Worm (Caenorhabditis elegans) whole organism, young adult: Measurements from ENCODE around the gene T22E5.1.

Source experiments
- C17E4.6 ChIP-seq: fragments of 200-800 bp; sonication (Bioruptor generic); IDR thresholded peaks from 2 replicates; pipeline ENCODE4 v1.3.6; 2022; ENCODE audit warnings: missing genetic modification reagents, missing genetic modification characterization, missing compliant biosample characterization
- D2030.7 ChIP-seq: fragments of 200-800 bp; sonication (Bioruptor generic); IDR thresholded peaks from 2 replicates; pipeline ENCODE4 v1.3.6; 2022; ENCODE audit warnings: missing genetic modification reagents, missing genetic modification characterization, missing compliant biosample characterization
- F37B4.10 ChIP-seq: fragments of 200-800 bp; sonication (Bioruptor generic); IDR thresholded peaks from 2 replicates; pipeline ENCODE4 v1.3.6; 2022; ENCODE audit warnings: missing genetic modification characterization, missing compliant biosample characterization
- F52B5.7 ChIP-seq: sonication (generic microtip); optimal IDR thresholded peaks from 2 replicates; lab custom pipeline; 2016; ENCODE audit warnings: mild to moderate bottlenecking, missing genetic modification characterization, missing compliant biosample characterization
- K11D2.4 ChIP-seq: fragments of 200-800 bp; sonication (Bioruptor generic); IDR thresholded peaks from 2 replicates; pipeline ENCODE4 v1.3.6; 2022; ENCODE audit warnings: missing genetic modification reagents, missing genetic modification characterization, missing compliant biosample characterization
- K12H6.12 ChIP-seq: fragments of 200-800 bp; sonication (Bioruptor generic); optimal IDR thresholded peaks from 2 replicates; lab custom pipeline; 2018; ENCODE audit warnings: mild to moderate bottlenecking, missing genetic modification characterization, missing compliant biosample characterization
- Y53G8AR.9 ChIP-seq: fragments of 200-800 bp; sonication (Bioruptor generic); conservative IDR thresholded peaks from 2 replicates; pipeline ENCODE4 v1.3.6; 2022; ENCODE audit warnings: missing genetic modification reagents, missing genetic modification characterization, missing compliant biosample characterization
- Y56A3A.18 ChIP-seq: fragments of 200-800 bp; sonication (Bioruptor generic); IDR thresholded peaks from 2 replicates; pipeline ENCODE4 v1.3.6; 2022; ENCODE audit warnings: missing genetic modification reagents, missing genetic modification characterization, missing compliant biosample characterization
- ZK185.1 ChIP-seq: sonication (generic microtip); optimal IDR thresholded peaks from 2 replicates; lab custom pipeline; 2016; ENCODE audit warnings: mild to moderate bottlenecking, missing genetic modification characterization, missing compliant biosample characterization; ENCODE audit not compliant: poor library complexity, severe bottlenecking
- atf-7 ChIP-seq: sonication (generic microtip); optimal IDR thresholded peaks from 2 replicates; lab custom pipeline; 2017; ENCODE audit warnings: mild to moderate bottlenecking, missing genetic modification characterization, missing compliant biosample characterization
- athp-1 ChIP-seq: sonication (generic microtip); optimal IDR thresholded peaks from 2 replicates; lab custom pipeline; 2017; ENCODE audit warnings: mild to moderate bottlenecking, missing genetic modification characterization, missing compliant biosample characterization
- ccch-3 ChIP-seq: fragments of 200-800 bp; sonication (Bioruptor generic); optimal IDR thresholded peaks from 2 replicates; lab custom pipeline; 2018; ENCODE audit warnings: mild to moderate bottlenecking, missing genetic modification characterization, missing compliant biosample characterization
- ceh-100 ChIP-seq: fragments of 200-800 bp; sonication (Bioruptor generic); IDR thresholded peaks from 2 replicates; pipeline ENCODE4 v1.3.6; 2022; ENCODE audit warnings: missing genetic modification reagents, missing genetic modification characterization, missing compliant biosample characterization
- ceh-58 ChIP-seq: fragments of 200-800 bp; sonication (Bioruptor generic); IDR thresholded peaks from 2 replicates; pipeline ENCODE4 v1.3.6; 2022; ENCODE audit warnings: missing genetic modification characterization, missing compliant biosample characterization
- dox-1 ChIP-seq: fragments of 200-800 bp; sonication (Bioruptor generic); IDR thresholded peaks from 2 replicates; pipeline ENCODE4 v1.3.6; 2022; ENCODE audit warnings: missing genetic modification reagents, missing genetic modification characterization, missing compliant biosample characterization
- dpff-1 ChIP-seq: sonication (generic microtip); optimal IDR thresholded peaks from 2 replicates; lab custom pipeline; 2017; ENCODE audit warnings: mild to moderate bottlenecking, missing genetic modification characterization, missing compliant biosample characterization
- egl-44 ChIP-seq: fragments of 200-800 bp; sonication (Bioruptor generic); IDR thresholded peaks from 2 replicates; pipeline ENCODE4 v1.3.6; 2022; ENCODE audit warnings: missing genetic modification reagents, missing genetic modification characterization, missing compliant biosample characterization
- ets-4 ChIP-seq: fragments of 200-800 bp; sonication (Bioruptor generic); optimal IDR thresholded peaks from 2 replicates; lab custom pipeline; 2018; ENCODE audit warnings: mild to moderate bottlenecking, missing genetic modification characterization, missing compliant biosample characterization
- gei-17 ChIP-seq: fragments of 200-800 bp; sonication (Bioruptor generic); optimal IDR thresholded peaks from 2 replicates; lab custom pipeline; 2018; ENCODE audit warnings: mild to moderate bottlenecking, missing genetic modification characterization, missing compliant biosample characterization
- hlh-12 ChIP-seq: sonication (generic microtip); optimal IDR thresholded peaks from 2 replicates; lab custom pipeline; 2016; ENCODE audit warnings: missing genetic modification characterization, missing compliant biosample characterization
- hmg-1.2 ChIP-seq: fragments of 200-800 bp; sonication (Bioruptor generic); IDR thresholded peaks from 2 replicates; pipeline ENCODE4 v1.3.6; 2022; ENCODE audit warnings: missing genetic modification reagents, missing genetic modification characterization, missing compliant biosample characterization
- hsf-1 ChIP-seq: fragments of 200-800 bp; sonication (Bioruptor generic); IDR thresholded peaks from 2 replicates; pipeline ENCODE4 v1.3.6; 2022; ENCODE audit warnings: missing genetic modification reagents, missing genetic modification characterization, missing compliant biosample characterization
- let-526 ChIP-seq: fragments of 200-800 bp; sonication (Bioruptor generic); IDR thresholded peaks from 2 replicates; pipeline ENCODE4 v1.3.6; 2022; ENCODE audit warnings: missing genetic modification reagents, missing genetic modification characterization, missing compliant biosample characterization
- let-607 ChIP-seq, 2 experiments: fragments of 200-800 bp in 1 of 2; sonication (Bioruptor generic) in 1 of 2; sonication (generic microtip) in 1 of 2; optimal IDR thresholded peaks; 2 replicates each; lab custom pipeline; 2016 to 2018; ENCODE audit warnings: mild to moderate bottlenecking in 2 of 2, missing compliant biosample characterization in 2 of 2, missing genetic modification characterization in 2 of 2, moderate library complexity in 2 of 2, missing genotype in 1 of 2
- lir-1 ChIP-seq: fragments of 200-800 bp; sonication (Bioruptor generic); conservative IDR thresholded peaks from 2 replicates; pipeline ENCODE4 v1.3.6; 2022; ENCODE audit warnings: missing genetic modification reagents, missing genetic modification characterization, missing compliant biosample characterization
- madf-10 ChIP-seq: sonication (generic microtip); optimal IDR thresholded peaks from 2 replicates; lab custom pipeline; 2016; ENCODE audit warnings: mild to moderate bottlenecking, missing genetic modification characterization, missing compliant biosample characterization
- madf-6 ChIP-seq: fragments of 200-800 bp; sonication (Bioruptor generic); IDR thresholded peaks from 2 replicates; pipeline ENCODE4 v1.3.6; 2022; ENCODE audit warnings: missing genetic modification reagents, missing genetic modification characterization, missing compliant biosample characterization
- mes-4 ChIP-seq: sonication (generic microtip); optimal IDR thresholded peaks from 2 replicates; lab custom pipeline; 2016; ENCODE audit warnings: missing genotype, missing genetic modification characterization, missing compliant biosample characterization
- nfya-2 ChIP-seq: fragments of 200-800 bp; sonication (Bioruptor generic); IDR thresholded peaks from 2 replicates; pipeline ENCODE4 v1.3.6; 2022; ENCODE audit warnings: missing genetic modification reagents, missing genetic modification characterization, missing compliant biosample characterization
- nhr-179 ChIP-seq: sonication (generic microtip); optimal IDR thresholded peaks from 2 replicates; lab custom pipeline; 2016; ENCODE audit warnings: mild to moderate bottlenecking, missing genetic modification characterization, missing compliant biosample characterization
- nhr-80 ChIP-seq: sonication (generic microtip); optimal IDR thresholded peaks from 2 replicates; lab custom pipeline; 2016; ENCODE audit warnings: missing genetic modification characterization, missing compliant biosample characterization
- pbrm-1 ChIP-seq: fragments of 200-800 bp; sonication (Bioruptor generic); IDR thresholded peaks from 2 replicates; pipeline ENCODE4 v1.3.6; 2022; ENCODE audit warnings: missing genetic modification reagents, missing genetic modification characterization, missing compliant biosample characterization
- rec-8 ChIP-seq, 2 experiments: sonication (generic microtip); optimal IDR thresholded peaks; 2 replicates each; lab custom pipeline; 2016; ENCODE audit warnings: mild to moderate bottlenecking in 2 of 2, missing genetic modification characterization in 2 of 2, missing genetic modification reagents in 2 of 2, missing genotype in 2 of 2, missing biosample characterization in 1 of 2, missing compliant biosample characterization in 1 of 2, moderate library complexity in 1 of 2
- repo-1 ChIP-seq: sonication (generic microtip); optimal IDR thresholded peaks from 2 replicates; lab custom pipeline; 2017; ENCODE audit warnings: mild to moderate bottlenecking, missing genetic modification characterization, missing compliant biosample characterization
- snpc-1.3 ChIP-seq: sonication (generic microtip); optimal IDR thresholded peaks from 2 replicates; lab custom pipeline; 2017; ENCODE audit warnings: missing genetic modification characterization, mild to moderate bottlenecking, missing compliant biosample characterization, antibody characterized with exemption, moderate library complexity, missing genotype, missing genetic modification reagents; ENCODE audit not compliant: insufficient read depth
- snpc-3.4 ChIP-seq: sonication (generic microtip); optimal IDR thresholded peaks from 2 replicates; lab custom pipeline; 2017; ENCODE audit warnings: missing genetic modification characterization, mild to moderate bottlenecking, missing compliant biosample characterization, antibody characterized with exemption, moderate library complexity, missing genotype, missing genetic modification reagents
- snpc-4 ChIP-seq, 5 experiments: fragments of 150-350 bp in 1 of 5; sonication (generic microtip) in 4 of 5; optimal IDR thresholded peaks; 2 replicates each; lab custom pipeline; 2014 to 2018; ENCODE audit warnings: missing genetic modification characterization in 5 of 5, missing biosample characterization in 3 of 5, antibody characterized with exemption in 2 of 5, mild to moderate bottlenecking in 2 of 5, missing compliant biosample characterization in 2 of 5, missing genotype in 2 of 5, moderate library complexity in 2 of 5, missing genetic modification reagents in 1 of 5
- sptf-2 ChIP-seq: fragments of 200-800 bp; sonication (Bioruptor generic); optimal IDR thresholded peaks from 2 replicates; lab custom pipeline; 2018; ENCODE audit warnings: mild to moderate bottlenecking, missing genetic modification characterization, missing compliant biosample characterization
- tlf-1 ChIP-seq: fragments of 200-800 bp; sonication (Bioruptor generic); optimal IDR thresholded peaks from 2 replicates; lab custom pipeline; 2018; ENCODE audit warnings: mild to moderate bottlenecking, missing genetic modification characterization, missing compliant biosample characterization
- ztf-18 ChIP-seq: sonication (generic microtip); optimal IDR thresholded peaks from 2 replicates; lab custom pipeline; 2016; ENCODE audit warnings: missing genotype, mild to moderate bottlenecking, missing genetic modification characterization, missing compliant biosample characterization
- ztf-22 ChIP-seq: fragments of 200-800 bp; sonication (Bioruptor generic); optimal IDR thresholded peaks from 2 replicates; lab custom pipeline; 2018; ENCODE audit warnings: mild to moderate bottlenecking, missing genetic modification characterization, moderate library complexity, missing compliant biosample characterization

Gene T22E5.1

ce11 chrX:6416357-6417087 lies 3.8 kb downstream of the T22E5.1 start, which contains the start of gene T22E5.6:
Gene T22E5.6, minus strand, starts transcription at chrX:6416407.
- TF ChIP-seq nhr-80 (tag; lab: Kevin White, UChicago) (no peak), Y56A3A.18 (GFP tag; lab: Robert Waterston, UW) (no peak), ZK185.1 (tag; lab: Kevin White, UChicago) (no peak), mes-4 (no peak), snpc-1.3 (no peak), ccch-3 (GFP tag; lab: Kevin White, UChicago) (no peak), pbrm-1 (GFP tag; lab: Robert Waterston, UW) (no peak), C17E4.6 (GFP tag; lab: Robert Waterston, UW) (no peak), F52B5.7 (tag; lab: Kevin White, UChicago) (no peak), atf-7 (tag; lab: Kevin White, UChicago) (no peak), K12H6.12 (no peak), ceh-58 (no peak), ceh-100 (GFP tag; lab: Robert Waterston, UW) (no peak), K11D2.4 (GFP tag; lab: Robert Waterston, UW) (no peak), hlh-12 (tag; lab: Kevin White, UChicago) (no peak), hsf-1 (GFP tag; lab: Robert Waterston, UW) (no peak), madf-6 (GFP tag; lab: Robert Waterston, UW) (no peak), athp-1 (tag; lab: Kevin White, UChicago) (no peak), tlf-1 (no peak)

DNA sequence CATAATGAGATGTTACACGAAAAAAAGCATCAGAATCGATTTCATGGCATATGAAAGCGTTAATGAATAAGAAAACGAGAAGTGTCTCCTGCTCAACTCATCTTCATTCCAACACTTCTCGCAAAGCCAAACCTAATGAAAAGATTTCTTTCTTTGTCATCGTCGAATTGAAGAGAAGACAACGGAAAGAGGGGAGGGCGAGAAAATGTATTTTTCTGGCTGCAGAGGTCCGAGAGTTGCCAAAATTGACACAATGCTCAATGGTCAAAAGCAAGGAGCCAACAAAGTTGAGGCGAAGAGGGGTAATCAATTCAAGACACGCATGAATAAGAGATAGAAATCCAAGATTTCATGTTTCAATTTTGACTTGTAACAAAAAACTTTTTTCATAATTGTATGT lies 6.4 kb downstream of the T22E5.1 start:
- no peak for TF ChIP-seq nhr-179 (tag; lab: Kevin White, UChicago)
- TF ChIP-seq madf-10 (tag; lab: Kevin White, UChicago), result no peak
- no peak for TF ChIP-seq Y53G8AR.9
- TF ChIP-seq madf-6 (GFP tag; lab: Robert Waterston, UW), result no peak

ce11 chrX:6420681-6421080 lies 8.0 kb downstream of the T22E5.1 start, which contains the start of gene K10C2.12:
Gene K10C2.12, minus strand, starts transcription at chrX:6420781.
- TF ChIP-seq D2030.7 (GFP tag; lab: Robert Waterston, UW) (no peak), snpc-4 (GFP tag; optimal IDR thresholded peaks at IDR 0.05; lab: Kevin White, UChicago) (no peak), snpc-4 (tag; optimal IDR thresholded peaks at IDR 0.05; lab: Kevin White, UChicago) (no peak), rec-8 (tag; optimal IDR thresholded peaks at IDR 0.05; lab: Kevin White, UChicago) (no peak), nhr-179 (tag; lab: Kevin White, UChicago) (no peak), hmg-1.2 (no peak), F37B4.10 (GFP tag; lab: Robert Waterston, UW) (no peak), gei-17 (GFP tag; lab: Kevin White, UChicago) (no peak)

ce11 chrX:6427147-6427546 lies 14.5 kb downstream of the T22E5.1 start:
- TF ChIP-seq tlf-1 (no peak), dox-1 (peak; percentile 40; the same call in 1 of the 2 replicates), ztf-18 (no peak), gei-17 (GFP tag; lab: Kevin White, UChicago) (no peak), egl-44 (GFP tag; lab: Robert Waterston, UW) (no peak), snpc-3.4 (no peak), ztf-22 (GFP tag; lab: Kevin White, UChicago) (no peak), ZK185.1 (tag; lab: Kevin White, UChicago) (no peak), F52B5.7 (tag; lab: Kevin White, UChicago) (no peak), sptf-2 (GFP tag; lab: Kevin White, UChicago) (no peak), let-526 (GFP tag; lab: Robert Waterston, UW) (no peak), nfya-2 (GFP tag; lab: Robert Waterston, UW) (no peak), madf-10 (tag; lab: Kevin White, UChicago) (peak; percentile 11), lir-1 (GFP tag; lab: Robert Waterston, UW) (no peak), dpff-1 (tag; lab: Kevin White, UChicago) (no peak), repo-1 (tag; lab: Kevin White, UChicago) (no peak), K11D2.4 (GFP tag; lab: Robert Waterston, UW) (no peak), pbrm-1 (GFP tag; lab: Robert Waterston, UW) (no peak), nhr-80 (tag; lab: Kevin White, UChicago) (peak; percentile 97), let-607 (tag; optimal IDR thresholded peaks at IDR 0.05; lab: Kevin White, UChicago) (no peak), ets-4 (GFP tag; lab: Kevin White, UChicago) (peak; percentile 37)
